Worm (Caenorhabditis elegans): ENCODE measurements around the gene C30A5.10.

The C30A5.10 gene

ce11 chrIII:8237827-8238226, 28.2 kb upstream of the C30A5.10 start, which contains the start of gene tsp-2 (continued):
- no peak for TF ChIP-seq aha-1 (tag)
- no peak for TF ChIP-seq Y5F2A.4 (GFP tag; optimal IDR thresholded peaks at IDR 0.05)
- TF ChIP-seq set-16 (GFP tag; IDR thresholded peaks at IDR 0.05) = no peak
- no peak for TF ChIP-seq snpc-1.2 (GFP tag; IDR thresholded peaks at IDR 0.05)
- no peak for TF ChIP-seq nhr-6 (tag; optimal IDR thresholded peaks at IDR 0.05)
- TF ChIP-seq ceh-32 (tag; optimal IDR thresholded peaks at IDR 0.05; ENCODE audit: poor library complexity) = no peak
- peak; percentile 88 for TF ChIP-seq nhr-28 (tag; optimal IDR thresholded peaks at IDR 0.05)
- peak; percentile 6 for TF ChIP-seq zip-2 (tag; optimal IDR thresholded peaks at IDR 0.05)
- TF ChIP-seq pha-4 (GFP tag; IDR thresholded peaks at IDR 0.05) = no peak
- TF ChIP-seq pha-4 (tag; optimal IDR thresholded peaks at IDR 0.05) = no peak
- no peak for TF ChIP-seq T26A8.4 (GFP tag; IDR thresholded peaks at IDR 0.05)
- peak in 1 of 2 experiments; percentile 75 for TF ChIP-seq lsy-2 (tag; optimal IDR thresholded peaks at IDR 0.05)
- TF ChIP-seq daf-19 (GFP tag; conservative IDR thresholded peaks at IDR 0.05) = no peak
- TF ChIP-seq mxl-3 (GFP tag; optimal IDR thresholded peaks at IDR 0.05) = no peak
- no peak for TF ChIP-seq R02D3.7 (tag; optimal IDR thresholded peaks at IDR 0.05)
- TF ChIP-seq dmd-6 (GFP tag; IDR thresholded peaks at IDR 0.05) = peak; percentile 84
- no peak for TF ChIP-seq madf-9 (GFP tag; conservative IDR thresholded peaks at IDR 0.05)
- TF ChIP-seq F44E2.7 (GFP tag; IDR thresholded peaks at IDR 0.05) = no peak
- no peak for TF ChIP-seq cey-2 (tag; optimal IDR thresholded peaks at IDR 0.05; ENCODE audit: borderline replicate concordance, insufficient read depth)
- TF ChIP-seq nhr-76 (tag; optimal IDR thresholded peaks at IDR 0.05) = no peak
- no peak for TF ChIP-seq ZK337.2 (GFP tag; IDR thresholded peaks at IDR 0.05)
- TF ChIP-seq nhr-48 (tag; optimal IDR thresholded peaks at IDR 0.05) = no peak
- TF ChIP-seq lin-15B (tag; optimal IDR thresholded peaks at IDR 0.05) = no peak
- TF ChIP-seq ceh-62 (tag; optimal IDR thresholded peaks at IDR 0.05) = no peak
- no peak for TF ChIP-seq egl-43 (GFP tag; IDR thresholded peaks at IDR 0.05)
- no peak for TF ChIP-seq lin-1 (GFP tag; IDR thresholded peaks at IDR 0.05)
- TF ChIP-seq hif-1 (tag; optimal IDR thresholded peaks at IDR 0.05) = no peak
- no peak for TF ChIP-seq unc-130 (GFP tag; optimal IDR thresholded peaks at IDR 0.05)
- TF ChIP-seq Y75B8A.6 (GFP tag; IDR thresholded peaks at IDR 0.05) = no peak
- no peak for TF ChIP-seq lir-3 (tag; optimal IDR thresholded peaks at IDR 0.05)
- peak; percentile 73 for TF ChIP-seq nhr-77 (tag; optimal IDR thresholded peaks at IDR 0.05)
- peak; percentile 95 for TF ChIP-seq php-3 (GFP tag; IDR thresholded peaks at IDR 0.05)
- no peak for TF ChIP-seq dmd-9 (GFP tag; IDR thresholded peaks at IDR 0.05)
- no peak for TF ChIP-seq Y48G9A.11 (GFP tag; IDR thresholded peaks at IDR 0.05)
- no peak for TF ChIP-seq F10B5.3 (tag; optimal IDR thresholded peaks at IDR 0.05)
- no peak for TF ChIP-seq nhr-10 (tag; optimal IDR thresholded peaks at IDR 0.05)
- no peak for TF ChIP-seq snpc-4 (tag; optimal IDR thresholded peaks at IDR 0.05)
- TF ChIP-seq ztf-7 (tag; optimal IDR thresholded peaks at IDR 0.05) = no peak
- no peak for TF ChIP-seq nhr-111 (GFP tag; optimal IDR thresholded peaks at IDR 0.05)
- TF ChIP-seq lin-38 (GFP tag; IDR thresholded peaks at IDR 0.05) = no peak
- no peak for TF ChIP-seq lin-13 (GFP tag; optimal IDR thresholded peaks at IDR 0.05)
- TF ChIP-seq dpl-1 (GFP tag; optimal IDR thresholded peaks at IDR 0.05) = no peak
- TF ChIP-seq ctbp-1 (GFP tag; IDR thresholded peaks at IDR 0.05) = no peak
- TF ChIP-seq F26F4.8 (GFP tag; conservative IDR thresholded peaks at IDR 0.05) = no peak
- no peak for TF ChIP-seq fos-1 (tag; optimal IDR thresholded peaks at IDR 0.05)
- peak; percentile 76 for TF ChIP-seq dve-1 (tag; optimal IDR thresholded peaks at IDR 0.05; ENCODE audit: insufficient read depth)
- no peak for TF ChIP-seq mes-2 (tag; optimal IDR thresholded peaks at IDR 0.05; ENCODE audit: poor library complexity, severe bottlenecking)
- TF ChIP-seq gei-8 (GFP tag; optimal IDR thresholded peaks at IDR 0.05) = no peak

Data from whole organism, L4 larva.